Worm (Caenorhabditis elegans) whole organism, late embryonic: ENCODE measurements around the gene dnj-1.
A peak's percentile ranks its signal among the peaks of the same experiment; 100 is the strongest.

ENCODE experiments used
- C38D4.7 ChIP-seq: fragments of 200-800 bp; sonication (Bioruptor generic); optimal IDR thresholded peaks from 2 replicates; lab custom pipeline; 2018; ENCODE audit warnings: mild to moderate bottlenecking, missing genetic modification characterization, moderate library complexity, missing compliant biosample characterization
- F13H6.1 ChIP-seq: sonication (generic microtip); optimal IDR thresholded peaks from 2 replicates; lab custom pipeline; 2016; ENCODE audit warnings: missing genetic modification characterization, missing compliant biosample characterization
- K09A11.1 ChIP-seq: sonication (generic microtip); optimal IDR thresholded peaks from 2 replicates; lab custom pipeline; 2017; ENCODE audit warnings: antibody characterized with exemption, mild to moderate bottlenecking, missing genetic modification characterization, missing compliant biosample characterization; ENCODE audit not compliant: insufficient read depth
- T23F11.4 ChIP-seq: fragments of 200-800 bp; sonication (Bioruptor generic); optimal IDR thresholded peaks from 2 replicates; lab custom pipeline; 2018; ENCODE audit warnings: mild to moderate bottlenecking, missing genetic modification characterization, missing compliant biosample characterization
- Y22D7AL.16 ChIP-seq: sonication (generic microtip); optimal IDR thresholded peaks from 2 replicates; lab custom pipeline; 2016; ENCODE audit warnings: missing genetic modification characterization, missing compliant biosample characterization
- ahr-1 ChIP-seq: sonication (generic microtip); optimal IDR thresholded peaks from 2 replicates; lab custom pipeline; 2016; ENCODE audit warnings: missing genetic modification characterization, missing compliant biosample characterization
- ceh-14 ChIP-seq: sonication (generic microtip); optimal IDR thresholded peaks from 2 replicates; lab custom pipeline; 2016; ENCODE audit warnings: missing genotype, missing genetic modification characterization, missing compliant biosample characterization
- ceh-19 ChIP-seq: fragments of 200-800 bp; sonication (Bioruptor generic); optimal IDR thresholded peaks from 2 replicates; lab custom pipeline; 2018; ENCODE audit warnings: mild to moderate bottlenecking, missing genetic modification characterization, missing compliant biosample characterization
- ceh-22 ChIP-seq: sonication (generic microtip); optimal IDR thresholded peaks from 2 replicates; lab custom pipeline; 2017; ENCODE audit warnings: missing biosample characterization, missing genetic modification characterization
- ceh-24 ChIP-seq: sonication (generic microtip); optimal IDR thresholded peaks from 2 replicates; lab custom pipeline; 2016; ENCODE audit warnings: mild to moderate bottlenecking, missing genetic modification characterization, missing compliant biosample characterization
- ceh-30 ChIP-seq: fragments of 150-350 bp; optimal IDR thresholded peaks from 2 replicates; lab custom pipeline; 2014; ENCODE audit warnings: missing biosample characterization, missing genetic modification characterization
- ceh-34 ChIP-seq: sonication (generic microtip); optimal IDR thresholded peaks from 2 replicates; lab custom pipeline; 2016; ENCODE audit warnings: mild to moderate bottlenecking, missing genetic modification characterization, missing compliant biosample characterization
- ceh-45 ChIP-seq: fragments of 200-800 bp; sonication (Bioruptor generic); IDR thresholded peaks from 2 replicates; pipeline ENCODE4 v1.3.6; 2022; ENCODE audit warnings: missing genetic modification reagents, missing genetic modification characterization, missing compliant biosample characterization
- ceh-48 ChIP-seq: sonication (generic microtip); optimal IDR thresholded peaks from 2 replicates; lab custom pipeline; 2016; ENCODE audit warnings: missing genetic modification characterization, inconsistent platforms, missing compliant biosample characterization
- ceh-6 ChIP-seq: fragments of 200-800 bp; sonication (Bioruptor generic); optimal IDR thresholded peaks from 2 replicates; lab custom pipeline; 2018; ENCODE audit warnings: mild to moderate bottlenecking, missing genetic modification characterization, missing compliant biosample characterization
- ceh-9 ChIP-seq: sonication (generic microtip); optimal IDR thresholded peaks from 2 replicates; lab custom pipeline; 2016; ENCODE audit warnings: mild to moderate bottlenecking, missing genetic modification characterization, inconsistent platforms, missing compliant biosample characterization
- dmd-4 ChIP-seq: sonication (generic microtip); optimal IDR thresholded peaks from 2 replicates; lab custom pipeline; 2016; ENCODE audit warnings: borderline replicate concordance, missing genetic modification characterization, missing compliant biosample characterization
- elt-2 ChIP-seq: sonication (generic microtip); optimal IDR thresholded peaks from 2 replicates; lab custom pipeline; 2016; ENCODE audit warnings: missing genetic modification reagents, missing genetic modification characterization, missing compliant biosample characterization
- elt-4 ChIP-seq: sonication (generic microtip); optimal IDR thresholded peaks from 2 replicates; lab custom pipeline; 2016; ENCODE audit warnings: missing genetic modification characterization, missing compliant biosample characterization
- ets-4 ChIP-seq: sonication (generic microtip); optimal IDR thresholded peaks from 2 replicates; lab custom pipeline; 2016; ENCODE audit warnings: missing genetic modification characterization, missing compliant biosample characterization
- eyg-1 ChIP-seq: sonication (generic microtip); optimal IDR thresholded peaks from 2 replicates; lab custom pipeline; 2016; ENCODE audit warnings: missing genotype, missing genetic modification characterization, missing compliant biosample characterization
- fax-1 ChIP-seq: sonication (generic microtip); optimal IDR thresholded peaks from 2 replicates; lab custom pipeline; 2016; ENCODE audit warnings: missing genotype, missing genetic modification characterization, missing compliant biosample characterization
- fkh-10 ChIP-seq: fragments of 150-350 bp; optimal IDR thresholded peaks from 2 replicates; lab custom pipeline; 2014; ENCODE audit warnings: missing biosample characterization, missing genetic modification reagents, missing genetic modification characterization
- fkh-6 ChIP-seq: sonication (generic microtip); optimal IDR thresholded peaks from 2 replicates; lab custom pipeline; 2016; ENCODE audit warnings: missing genetic modification characterization, missing compliant biosample characterization
- gmeb-2 ChIP-seq: sonication (generic microtip); optimal IDR thresholded peaks from 2 replicates; lab custom pipeline; 2016; ENCODE audit warnings: missing genetic modification characterization, inconsistent platforms, missing compliant biosample characterization
- hlh-13 ChIP-seq: fragments of 200-800 bp; sonication (Bioruptor generic); optimal IDR thresholded peaks from 2 replicates; lab custom pipeline; 2018; ENCODE audit warnings: mild to moderate bottlenecking, missing genetic modification characterization, missing compliant biosample characterization
- hlh-15 ChIP-seq: sonication (generic microtip); optimal IDR thresholded peaks from 2 replicates; lab custom pipeline; 2016; ENCODE audit warnings: missing genetic modification characterization, missing compliant biosample characterization
- hlh-6 ChIP-seq: sonication (generic microtip); optimal IDR thresholded peaks from 2 replicates; lab custom pipeline; 2016; ENCODE audit warnings: missing genotype, missing genetic modification characterization, missing compliant biosample characterization
- hlh-8 ChIP-seq: sonication (generic microtip); optimal IDR thresholded peaks from 2 replicates; lab custom pipeline; 2016; ENCODE audit warnings: missing genotype, missing genetic modification characterization, missing compliant biosample characterization
- lim-6 ChIP-seq: sonication (generic microtip); optimal IDR thresholded peaks from 2 replicates; lab custom pipeline; 2016; ENCODE audit warnings: missing genetic modification characterization, missing compliant biosample characterization
- madf-2 ChIP-seq: sonication (generic microtip); optimal IDR thresholded peaks from 2 replicates; lab custom pipeline; 2017; ENCODE audit warnings: missing genetic modification characterization, missing compliant biosample characterization
- nfya-1 ChIP-seq: sonication (generic microtip); optimal IDR thresholded peaks from 2 replicates; lab custom pipeline; 2017; ENCODE audit warnings: missing genetic modification characterization, mild to moderate bottlenecking, missing compliant biosample characterization, antibody characterized with exemption, moderate library complexity
- nhr-232 ChIP-seq: sonication (generic microtip); optimal IDR thresholded peaks from 2 replicates; lab custom pipeline; 2016; ENCODE audit warnings: missing genetic modification characterization, missing compliant biosample characterization
- npax-4 ChIP-seq: sonication (generic microtip); optimal IDR thresholded peaks from 2 replicates; lab custom pipeline; 2016; ENCODE audit warnings: missing genetic modification characterization, missing compliant biosample characterization
- odd-2 ChIP-seq: sonication (generic microtip); optimal IDR thresholded peaks from 2 replicates; lab custom pipeline; 2017; ENCODE audit warnings: antibody characterized with exemption, mild to moderate bottlenecking, missing genetic modification characterization, missing compliant biosample characterization
- pag-3 ChIP-seq: sonication (generic microtip); optimal IDR thresholded peaks from 2 replicates; lab custom pipeline; 2016; ENCODE audit warnings: missing compliant biosample characterization, missing genetic modification characterization, borderline replicate concordance
- pat-9 ChIP-seq: fragments of 200-800 bp; sonication (Bioruptor generic); optimal IDR thresholded peaks from 2 replicates; lab custom pipeline; 2018; ENCODE audit warnings: mild to moderate bottlenecking, missing genetic modification characterization, moderate library complexity, missing compliant biosample characterization
- pax-1 ChIP-seq: fragments of 150-350 bp; optimal IDR thresholded peaks from 2 replicates; lab custom pipeline; 2014; ENCODE audit warnings: missing biosample characterization, missing genetic modification characterization
- pqm-1 ChIP-seq: sonication (generic microtip); optimal IDR thresholded peaks from 2 replicates; lab custom pipeline; 2016; ENCODE audit warnings: missing genetic modification characterization, missing compliant biosample characterization
- pros-1 ChIP-seq: fragments of 150-350 bp; optimal IDR thresholded peaks from 2 replicates; lab custom pipeline; 2014; ENCODE audit warnings: missing biosample characterization, missing genetic modification reagents, missing genetic modification characterization
- ref-2 ChIP-seq: sonication (generic microtip); optimal IDR thresholded peaks from 2 replicates; lab custom pipeline; 2016; ENCODE audit warnings: missing genetic modification characterization, missing compliant biosample characterization
- sdc-2 ChIP-seq: sonication (generic microtip); optimal IDR thresholded peaks from 2 replicates; lab custom pipeline; 2016; ENCODE audit warnings: missing genotype, missing genetic modification characterization, missing compliant biosample characterization
- syd-9 ChIP-seq: sonication (generic microtip); optimal IDR thresholded peaks from 2 replicates; lab custom pipeline; 2016; ENCODE audit warnings: mild to moderate bottlenecking, missing genetic modification characterization, moderate library complexity, missing compliant biosample characterization
- tbx-2 ChIP-seq: sonication (generic microtip); optimal IDR thresholded peaks from 2 replicates; lab custom pipeline; 2016; ENCODE audit warnings: missing genetic modification characterization, missing compliant biosample characterization
- tbx-7 ChIP-seq: sonication (generic microtip); optimal IDR thresholded peaks from 2 replicates; lab custom pipeline; 2016; ENCODE audit warnings: missing genotype, missing genetic modification characterization, missing compliant biosample characterization
- ttx-3 ChIP-seq: sonication (generic microtip); optimal IDR thresholded peaks from 2 replicates; lab custom pipeline; 2016; ENCODE audit warnings: missing genetic modification reagents, missing genetic modification characterization, missing compliant biosample characterization
- unc-3 ChIP-seq, 2 experiments: fragments of 200-800 bp in 1 of 2; sonication (Bioruptor generic) in 1 of 2; sonication (generic microtip) in 1 of 2; conservative IDR thresholded peaks in 1 of 2; optimal IDR thresholded peaks in 1 of 2; 2 replicates each; pipeline versions ENCODE4 v1.3.6 to Lab custom; 2016 to 2022; ENCODE audit warnings: missing compliant biosample characterization in 2 of 2, missing genetic modification characterization in 2 of 2, missing genetic modification reagents in 1 of 2
- unc-42 ChIP-seq: sonication (generic microtip); optimal IDR thresholded peaks from 2 replicates; lab custom pipeline; 2016; ENCODE audit warnings: missing genotype, missing genetic modification characterization, missing compliant biosample characterization
- unc-55 ChIP-seq: sonication (generic microtip); optimal IDR thresholded peaks from 2 replicates; lab custom pipeline; 2017; ENCODE audit warnings: missing biosample characterization, missing genetic modification reagents, missing genetic modification characterization
- unc-86 ChIP-seq: sonication (generic microtip); optimal IDR thresholded peaks from 2 replicates; lab custom pipeline; 2016; ENCODE audit warnings: missing genetic modification characterization, missing compliant biosample characterization

Gene dnj-1

ce11 chrIV:11307770-11308169 lies 8.9 kb downstream of the dnj-1 start:
- TF ChIP-seq dmd-4 (tag; lab: Kevin White, UChicago) (no peak), T23F11.4 (GFP tag; lab: Kevin White, UChicago) (no peak), hlh-15 (tag; lab: Kevin White, UChicago) (no peak), pat-9 (tag; lab: Kevin White, UChicago) (no peak), pax-1 (no peak), ceh-19 (GFP tag; lab: Kevin White, UChicago) (no peak), ceh-30 (no peak), fkh-6 (tag; lab: Kevin White, UChicago) (no peak), fkh-10 (GFP tag; lab: Kevin White, UChicago) (no peak), eyg-1 (tag; lab: Kevin White, UChicago) (no peak), ttx-3 (tag; lab: Kevin White, UChicago) (no peak), lim-6 (no peak)
- TF ChIP-seq, all 69 proteins: peak for 0

- TF ChIP-seq tbx-2 (peak; percentile 78), ceh-6 (GFP tag; lab: Kevin White, UChicago) (peak; percentile 31), ceh-48 (tag; lab: Kevin White, UChicago) (no peak), syd-9 (tag; lab: Kevin White, UChicago) (peak; percentile 31), ceh-34 (peak; percentile 59), ceh-14 (peak; percentile 90), sdc-2 (no peak), pqm-1 (tag; lab: Kevin White, UChicago) (no peak), ceh-45 (no peak), elt-4 (tag; lab: Kevin White, UChicago) (no peak), gmeb-2 (tag; lab: Kevin White, UChicago) (peak; percentile 19), npax-4 (no peak), pros-1 (no peak), nhr-232 (tag; lab: Kevin White, UChicago) (peak; percentile 45), tbx-7 (tag; lab: Kevin White, UChicago) (peak; percentile 4), fkh-10 (GFP tag; lab: Kevin White, UChicago) (no peak), fax-1 (peak; percentile 54), ref-2 (tag; lab: Kevin White, UChicago) (peak; percentile 60), pag-3 (tag; lab: Kevin White, UChicago) (no peak), madf-2 (peak; percentile 36), ttx-3 (tag; lab: Kevin White, UChicago) (peak; percentile 23), hlh-8 (no peak), pat-9 (tag; lab: Kevin White, UChicago) (peak; percentile 3), ceh-22 (tag; lab: Kevin White, UChicago) (no peak), T23F11.4 (GFP tag; lab: Kevin White, UChicago) (no peak), ahr-1 (tag; lab: Kevin White, UChicago) (peak; percentile 8), Y22D7AL.16 (tag; lab: Kevin White, UChicago) (no peak), hlh-15 (tag; lab: Kevin White, UChicago) (peak; percentile 12), odd-2 (tag; lab: Kevin White, UChicago) (peak; percentile 13), K09A11.1 (tag; lab: Kevin White, UChicago) (peak; percentile 54), unc-42 (tag; lab: Kevin White, UChicago) (peak; percentile 99), elt-2 (tag; lab: Kevin White, UChicago) (peak; percentile 78), ceh-24 (tag; lab: Kevin White, UChicago) (no peak), unc-3 (GFP tag; conservative IDR thresholded peaks at IDR 0.05; lab: Robert Waterston, UW) (no peak), unc-3 (tag; optimal IDR thresholded peaks at IDR 0.05; lab: Kevin White, UChicago) (peak; percentile 65), fkh-6 (tag; lab: Kevin White, UChicago) (peak; percentile 63), F13H6.1 (tag; lab: Kevin White, UChicago) (peak; percentile 45), ets-4 (tag; lab: Kevin White, UChicago) (peak; percentile 16), hlh-13 (GFP tag; lab: Kevin White, UChicago) (no peak), hlh-6 (tag; lab: Kevin White, UChicago) (no peak), unc-86 (no peak), nfya-1 (tag; lab: Kevin White, UChicago) (peak; percentile 67), ceh-9 (tag; lab: Kevin White, UChicago) (no peak), ceh-19 (GFP tag; lab: Kevin White, UChicago) (peak; percentile 52), C38D4.7 (GFP tag; lab: Kevin White, UChicago) (peak; percentile 28), unc-55 (GFP tag; lab: Kevin White, UChicago) (no peak)
Observed at ce11 chrIV:11310624-11311023, 11.8 kb downstream of the dnj-1 start, which contains the start of gene znf-207. Gene znf-207 (plus strand): TSS chrIV:11310972.
